Fruit fly (Drosophila melanogaster): ENCODE measurements around the gene CenG1A.

The CenG1A gene

DNA sequence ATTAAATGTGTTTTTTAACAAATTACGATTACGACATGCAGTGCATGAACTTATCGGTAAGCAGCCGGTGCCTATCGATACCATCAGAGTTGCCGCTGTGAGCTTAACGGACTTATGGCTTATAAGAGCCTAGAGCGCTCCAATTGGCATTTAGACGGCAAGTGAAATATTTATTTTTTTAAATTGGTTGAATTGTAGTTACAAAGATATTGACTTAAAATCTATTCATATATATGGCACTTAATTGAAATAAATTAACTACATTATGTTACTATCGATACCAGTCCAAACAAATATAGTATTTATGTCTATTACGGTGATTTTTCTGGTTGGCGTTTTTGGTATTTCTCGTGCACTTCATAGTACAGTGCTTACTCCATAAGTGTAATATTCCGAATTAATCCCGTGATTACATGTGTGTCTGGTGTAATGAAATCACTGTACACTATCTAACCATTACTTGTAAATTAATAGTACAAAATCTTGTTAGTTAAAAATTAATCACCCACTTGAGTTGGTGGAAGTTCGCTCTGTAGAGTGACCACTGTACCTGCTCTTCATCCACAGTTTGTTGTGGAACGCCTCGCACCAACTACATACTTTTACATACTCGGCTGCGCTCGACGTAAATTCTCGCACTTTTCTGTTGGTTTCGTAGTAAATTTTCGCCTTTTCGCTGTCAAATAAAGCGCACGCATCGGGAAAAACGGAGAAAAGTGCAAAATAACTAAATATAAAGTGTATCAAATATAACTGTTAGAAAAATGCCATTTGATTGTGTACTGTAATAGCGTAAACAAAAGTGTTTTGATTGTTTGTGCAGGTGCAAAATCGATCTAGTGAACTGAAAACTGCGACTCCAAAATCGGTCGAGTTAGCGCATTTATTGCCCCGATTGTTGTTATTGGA lies at the start of gene CenG1A, which contains the start of gene mRpS23 (continued):
- TF ChIP-seq fd59A (GFP tag; optimal IDR thresholded peaks at IDR 0.05): peak; percentile 100
- peak; percentile 100 for TF ChIP-seq net (GFP tag; optimal IDR thresholded peaks at IDR 0.05)
- peak; percentile 100 for TF ChIP-seq CG8319 (GFP tag; optimal IDR thresholded peaks at IDR 0.05)
- peak; percentile 100 for TF ChIP-seq Sox14 (GFP tag; optimal IDR thresholded peaks at IDR 0.05)
- peak; percentile 100 for TF ChIP-seq Ets96B (tag; optimal IDR thresholded peaks at IDR 0.05)
- peak; percentile 100 for TF ChIP-seq CG15336 (GFP tag; IDR thresholded peaks at IDR 0.05)
- peak; percentile 100 for TF ChIP-seq CG6792 (GFP tag; optimal IDR thresholded peaks at IDR 0.05)
- peak; percentile 98 for TF ChIP-seq Blimp-1 (GFP tag; optimal IDR thresholded peaks at IDR 0.05)
- TF ChIP-seq Met (GFP tag; optimal IDR thresholded peaks at IDR 0.05): peak; percentile 100
- TF ChIP-seq cyc (GFP tag; optimal IDR thresholded peaks at IDR 0.05): peak; percentile 100
- TF ChIP-seq CG11902 (GFP tag; optimal IDR thresholded peaks at IDR 0.05): peak; percentile 99

dm6 chr2L:13790715-13791114 lies 44.6 kb upstream of the CenG1A start, which contains the start of gene CG16863:
CG16863 (plus strand) TSS chr2L:13790959.
- TF ChIP-seq OdsH (GFP tag; optimal IDR thresholded peaks at IDR 0.05) (no peak), esn (GFP tag; optimal IDR thresholded peaks at IDR 0.05) (no peak), pdm3 (GFP tag; optimal IDR thresholded peaks at IDR 0.05) (no peak), achi (GFP tag; optimal IDR thresholded peaks at IDR 0.05) (no peak), CG9139 (GFP tag; optimal IDR thresholded peaks at IDR 0.05) (no peak), salr (GFP tag; optimal IDR thresholded peaks at IDR 0.05) (no peak), CG34406 (GFP tag; optimal IDR thresholded peaks at IDR 0.05) (no peak), Met (GFP tag; optimal IDR thresholded peaks at IDR 0.05) (no peak), fd85E (GFP tag; optimal IDR thresholded peaks at IDR 0.05) (no peak), CG3032 (tag; optimal IDR thresholded peaks at IDR 0.05) (no peak), CG1621 (tag; optimal IDR thresholded peaks at IDR 0.05) (no peak), ss (GFP tag; optimal IDR thresholded peaks at IDR 0.05) (no peak), CG11762 (GFP tag; optimal IDR thresholded peaks at IDR 0.05; ENCODE audit: insufficient read depth) (no peak), CG7368 (GFP tag; optimal IDR thresholded peaks at IDR 0.05) (no peak)

DNA sequence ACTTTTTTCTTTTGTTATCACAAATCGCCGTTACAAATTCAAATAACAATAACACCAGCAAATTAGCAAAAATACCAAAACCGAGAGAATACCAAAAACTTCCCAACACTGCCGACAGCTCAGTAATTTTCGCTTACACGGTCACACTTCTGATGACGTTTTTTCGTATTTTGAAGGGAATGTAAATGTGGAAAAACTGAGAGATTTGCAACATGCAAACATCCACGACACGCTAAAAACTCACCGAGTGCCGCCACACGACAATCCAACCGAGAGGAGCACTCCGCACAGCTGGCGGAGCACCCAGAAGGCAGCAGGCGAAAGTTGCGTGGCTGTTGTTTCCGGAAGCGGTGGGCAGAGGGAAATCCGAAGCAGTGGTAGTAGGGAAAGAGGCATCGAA lies 42.0 kb upstream of the CenG1A start, which contains the start of gene Sec71:
Gene Sec71 (plus strand): TSS at position 117 of the 400 bp plus-strand sequence.
- TF ChIP-seq Ets96B (tag; optimal IDR thresholded peaks at IDR 0.05) (no peak), CG11762 (GFP tag; optimal IDR thresholded peaks at IDR 0.05; ENCODE audit: insufficient read depth) (no peak), fd85E (GFP tag; optimal IDR thresholded peaks at IDR 0.05) (no peak), CG6854 (GFP tag; optimal IDR thresholded peaks at IDR 0.05) (peak; percentile 19), esn (GFP tag; optimal IDR thresholded peaks at IDR 0.05) (peak; percentile 11), Sox14 (GFP tag; optimal IDR thresholded peaks at IDR 0.05) (no peak)

DNA sequence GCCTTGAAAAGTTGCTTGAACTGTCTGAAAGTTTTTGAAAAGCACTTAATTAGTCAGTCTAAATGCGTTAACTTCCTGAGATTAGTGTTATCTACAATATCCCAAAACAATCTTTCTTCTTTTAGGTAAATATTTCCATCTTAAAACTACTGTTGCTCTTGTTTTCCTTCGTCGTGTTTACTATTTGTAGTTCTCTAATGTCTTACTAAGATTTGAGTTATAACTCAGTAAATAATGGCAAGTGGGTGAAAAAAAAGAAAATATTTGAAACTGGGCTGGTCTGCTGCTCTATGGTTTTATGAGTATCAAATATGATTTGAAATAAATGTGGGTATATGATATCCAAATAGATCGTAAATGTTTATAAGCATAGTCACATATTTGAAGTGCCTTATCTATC lies 34.2 kb upstream of the CenG1A start:
- TF ChIP-seq fkh (GFP tag; optimal IDR thresholded peaks at IDR 0.05) (peak; percentile 42), CG7368 (GFP tag; optimal IDR thresholded peaks at IDR 0.05) (no peak)

dm6 chr2L:13802075-13802639 lies 33.2 kb upstream of the CenG1A start:
- TF ChIP-seq Gug (GFP tag; IDR thresholded peaks at IDR 0.05): no peak
- no peak for TF ChIP-seq net (GFP tag; optimal IDR thresholded peaks at IDR 0.05)
- no peak for TF ChIP-seq CG8632 (GFP tag; optimal IDR thresholded peaks at IDR 0.05)
- no peak for TF ChIP-seq CG31627 (GFP tag; optimal IDR thresholded peaks at IDR 0.05)
- TF ChIP-seq Sox14 (GFP tag; optimal IDR thresholded peaks at IDR 0.05): no peak
- TF ChIP-seq Met (GFP tag; optimal IDR thresholded peaks at IDR 0.05): no peak
- no peak for TF ChIP-seq CG34406 (GFP tag; optimal IDR thresholded peaks at IDR 0.05)
- TF ChIP-seq CG9139 (GFP tag; optimal IDR thresholded peaks at IDR 0.05): no peak
- TF ChIP-seq CG6163 (GFP tag; IDR thresholded peaks at IDR 0.05): no peak

All from whole organism, prepupa.